Fruit fly (Drosophila melanogaster) whole organism, pupa: ENCODE data around the gene PCNA2.

Experiments used
- CG10348 ChIP-seq: fragments of 200-800 bp; sonication (Bioruptor generic); IDR thresholded peaks from 2 replicates; pipeline ENCODE4 v1.3.6; 2022; ENCODE audit warnings: missing biosample characterization, missing genetic modification characterization
- CG12605 ChIP-seq: fragments of 200-800 bp; sonication (Bioruptor generic); IDR thresholded peaks from 2 replicates; pipeline ENCODE4 v1.3.6; 2022; ENCODE audit warnings: missing biosample characterization, missing genetic modification characterization
- CG13204 ChIP-seq: fragments of 200-800 bp; sonication (Bioruptor generic); optimal IDR thresholded peaks from 2 replicates; lab custom pipeline; 2018; ENCODE audit warnings: missing biosample characterization, mild to moderate bottlenecking, missing genetic modification characterization, moderate library complexity
- CG14655 ChIP-seq: fragments of 200-800 bp; sonication (Bioruptor generic); optimal IDR thresholded peaks from 3 replicates; lab custom pipeline; 2017; ENCODE audit warnings: mild to moderate bottlenecking, missing biosample characterization, missing genetic modification reagents, missing genetic modification characterization
- CG15710 ChIP-seq: fragments of 200-800 bp; sonication (Bioruptor generic); optimal IDR thresholded peaks from 2 replicates; lab custom pipeline; 2018; ENCODE audit warnings: missing biosample characterization, mild to moderate bottlenecking, missing genetic modification characterization, moderate library complexity
- CG17806 ChIP-seq: fragments of 200-800 bp; sonication (Bioruptor generic); optimal IDR thresholded peaks from 2 replicates; lab custom pipeline; 2018; ENCODE audit warnings: missing biosample characterization, mild to moderate bottlenecking, missing genetic modification characterization, moderate library complexity
- CG32121 ChIP-seq: fragments of 200-800 bp; sonication (Bioruptor generic); IDR thresholded peaks from 2 replicates; pipeline ENCODE4 v1.3.6; 2022; ENCODE audit warnings: missing biosample characterization, missing genetic modification characterization
- CG34367 ChIP-seq: fragments of 200-800 bp; sonication (Bioruptor generic); optimal IDR thresholded peaks from 2 replicates; lab custom pipeline; 2018; ENCODE audit warnings: missing biosample characterization, mild to moderate bottlenecking, missing genetic modification characterization
- CG4496 ChIP-seq: fragments of 200-800 bp; sonication (Bioruptor generic); IDR thresholded peaks from 3 replicates; pipeline ENCODE4 v1.3.6; 2022; ENCODE audit warnings: missing biosample characterization, missing genetic modification characterization
- CG8159 ChIP-seq: fragments of 200-800 bp; sonication (Bioruptor generic); optimal IDR thresholded peaks from 3 replicates; lab custom pipeline; 2018; ENCODE audit warnings: missing biosample characterization, mild to moderate bottlenecking, missing genetic modification characterization, moderate library complexity
- CG8301 ChIP-seq: fragments of 200-800 bp; sonication (Bioruptor generic); optimal IDR thresholded peaks from 2 replicates; lab custom pipeline; 2018; ENCODE audit warnings: missing biosample characterization, mild to moderate bottlenecking, missing genetic modification characterization
- CG9948 ChIP-seq: fragments of 200-800 bp; sonication (Bioruptor generic); optimal IDR thresholded peaks from 2 replicates; lab custom pipeline; 2018; ENCODE audit warnings: missing biosample characterization, mild to moderate bottlenecking, missing genetic modification characterization, moderate library complexity
- D1 ChIP-seq: fragments of 200-800 bp; sonication (Bioruptor generic); optimal IDR thresholded peaks from 2 replicates; lab custom pipeline; 2018; ENCODE audit warnings: missing biosample characterization, mild to moderate bottlenecking, missing genetic modification characterization, moderate library complexity
- EcR ChIP-seq: fragments of 200-800 bp; sonication (Bioruptor generic); optimal IDR thresholded peaks from 3 replicates; lab custom pipeline; 2019; ENCODE audit warnings: missing biosample characterization, missing genetic modification characterization, mild to moderate bottlenecking, moderate library complexity, missing genetic modification reagents
- Ets98B ChIP-seq: fragments of 200-800 bp; sonication (Bioruptor generic); IDR thresholded peaks from 2 replicates; pipeline ENCODE4 v1.3.6; 2022; ENCODE audit warnings: missing biosample characterization, missing genetic modification characterization
- Pif1A ChIP-seq: fragments of 200-800 bp; sonication (Bioruptor generic); optimal IDR thresholded peaks from 3 replicates; lab custom pipeline; 2016; ENCODE audit warnings: missing biosample characterization, missing genetic modification characterization
- Pif1B ChIP-seq: fragments of 200-800 bp; sonication (Bioruptor generic); optimal IDR thresholded peaks from 3 replicates; lab custom pipeline; 2016; ENCODE audit warnings: missing biosample characterization, missing genetic modification characterization
- Snoo ChIP-seq: fragments of 200-800 bp; sonication (Bioruptor generic); optimal IDR thresholded peaks from 3 replicates; lab custom pipeline; 2017; ENCODE audit warnings: missing biosample characterization, mild to moderate bottlenecking, missing genetic modification characterization, inconsistent platforms
- fd96Ca ChIP-seq: fragments of 200-800 bp; sonication (Bioruptor generic); IDR thresholded peaks from 3 replicates; pipeline ENCODE4 v1.3.6; 2022; ENCODE audit warnings: missing biosample characterization, missing genetic modification characterization
- gl ChIP-seq: fragments of 200-800 bp; sonication (Bioruptor generic); optimal IDR thresholded peaks from 2 replicates; lab custom pipeline; 2018; ENCODE audit warnings: missing biosample characterization, mild to moderate bottlenecking, missing genetic modification characterization
- rn ChIP-seq: fragments of 200-800 bp; sonication (Bioruptor generic); IDR thresholded peaks from 2 replicates; pipeline ENCODE4 v1.3.6; 2022; ENCODE audit warnings: missing biosample characterization, missing genetic modification characterization

The PCNA2 gene

dm6 chr2L:19579995-19580578, 3.7 kb downstream of the PCNA2 start, which contains the start of gene Pmvk:
Gene Pmvk (minus strand): TSS chr2L:19580351.
- TF ChIP-seq CG8301 (tag; lab: Kevin White, UChicago) (peak; percentile 31), CG15710 (no peak)

dm6 chr2L:19577187-19577765, 6.5 kb downstream of the PCNA2 start, which contains the start of the genes spi and msb1l:
Gene spi (minus strand): TSS chr2L:19577315.
Gene msb1l (plus strand): TSS chr2L:19577701.
- TF ChIP-seq CG10348 (GFP tag; lab: Robert Waterston, UW) (no peak), CG8159 (peak; percentile 5), CG34367 (tag; lab: Kevin White, UChicago) (no peak), CG4496 (GFP tag; lab: Robert Waterston, UW) (no peak), gl (tag; lab: Kevin White, UChicago) (no peak), CG13204 (GFP tag; lab: Kevin White, UChicago) (no peak), Pif1A (GFP tag; lab: Kevin White, UChicago) (no peak), CG15710 (peak; percentile 41)

DNA sequence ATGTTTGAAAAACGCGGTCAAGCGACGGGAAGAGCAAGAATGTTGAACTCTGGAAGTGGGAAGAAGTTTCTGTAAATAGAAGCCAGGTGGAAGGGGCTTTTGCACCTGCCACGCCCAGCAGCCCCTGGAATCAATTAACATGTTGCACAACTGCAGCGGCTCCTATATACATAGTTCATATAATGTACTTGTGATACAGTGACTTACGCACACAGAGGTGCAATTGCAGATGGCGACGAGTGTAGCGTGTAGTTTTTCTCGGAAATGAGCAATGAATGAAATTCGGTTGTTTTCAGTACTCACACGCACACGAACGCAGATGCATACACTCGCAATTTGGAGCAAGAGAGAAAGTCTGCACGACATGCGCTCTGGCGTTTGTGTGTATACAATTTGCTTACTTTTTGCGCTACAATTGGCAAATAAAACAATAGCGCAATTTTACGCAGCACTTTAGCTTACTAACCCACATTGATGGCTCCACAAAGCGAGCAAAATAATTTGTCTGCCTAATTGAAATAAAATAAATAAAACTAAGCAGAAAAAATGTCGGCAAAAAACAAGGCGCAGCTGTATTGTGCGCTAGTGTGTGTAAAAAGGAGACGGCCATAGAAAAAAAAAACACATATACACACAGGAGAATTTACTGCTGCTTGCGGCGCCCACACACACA, 7.4 kb downstream of the PCNA2 start:
- TF ChIP-seq fd96Ca (GFP tag; lab: Robert Waterston, UW) (0 out of 3 replicates have a peak, but pooled peaks have one; percentile 19), Pif1A (GFP tag; lab: Kevin White, UChicago) (no peak), CG15710 (no peak), Ets98B (GFP tag; lab: Robert Waterston, UW) (peak; percentile 8; the same call in 1 of the 2 replicates), CG34367 (tag; lab: Kevin White, UChicago) (peak; percentile 15), CG4496 (GFP tag; lab: Robert Waterston, UW) (no peak), CG32121 (GFP tag; lab: Robert Waterston, UW) (peak; percentile 12), CG8159 (peak; percentile 6), CG12605 (GFP tag; lab: Robert Waterston, UW) (0 out of 2 replicates have a peak, but pooled peaks have one; percentile 18)
- TF ChIP-seq, all 21 proteins: peak for 6

- TF ChIP-seq rn (GFP tag; lab: Robert Waterston, UW) (peak; percentile 83), CG14655 (GFP tag; lab: Kevin White, UChicago) (peak; percentile 99), CG9948 (peak; percentile 98), Snoo (peak; percentile 93), CG12605 (GFP tag; lab: Robert Waterston, UW) (peak; percentile 82), EcR (GFP tag; lab: Kevin White, UChicago) (peak; percentile 43), fd96Ca (GFP tag; lab: Robert Waterston, UW) (peak; percentile 95), CG15710 (peak; percentile 95), CG4496 (GFP tag; lab: Robert Waterston, UW) (peak; percentile 92), CG32121 (GFP tag; lab: Robert Waterston, UW) (peak; percentile 91), Pif1B (GFP tag; lab: Kevin White, UChicago) (peak; percentile 93), CG34367 (tag; lab: Kevin White, UChicago) (peak; percentile 96), D1 (peak; percentile 94), CG13204 (GFP tag; lab: Kevin White, UChicago) (peak; percentile 91), gl (tag; lab: Kevin White, UChicago) (peak; percentile 86), Ets98B (GFP tag; lab: Robert Waterston, UW) (peak; percentile 88), CG17806 (tag; lab: Kevin White, UChicago) (peak; percentile 95), CG8301 (tag; lab: Kevin White, UChicago) (peak; percentile 98), CG10348 (GFP tag; lab: Robert Waterston, UW) (peak; percentile 85), Pif1A (GFP tag; lab: Kevin White, UChicago) (peak; percentile 96), CG8159 (peak; percentile 97)
- TF ChIP-seq, all 21 proteins: peak for 21
Observed at dm6 chr2L:19575626-19576298, 8.0 kb downstream of the PCNA2 start.

DNA sequence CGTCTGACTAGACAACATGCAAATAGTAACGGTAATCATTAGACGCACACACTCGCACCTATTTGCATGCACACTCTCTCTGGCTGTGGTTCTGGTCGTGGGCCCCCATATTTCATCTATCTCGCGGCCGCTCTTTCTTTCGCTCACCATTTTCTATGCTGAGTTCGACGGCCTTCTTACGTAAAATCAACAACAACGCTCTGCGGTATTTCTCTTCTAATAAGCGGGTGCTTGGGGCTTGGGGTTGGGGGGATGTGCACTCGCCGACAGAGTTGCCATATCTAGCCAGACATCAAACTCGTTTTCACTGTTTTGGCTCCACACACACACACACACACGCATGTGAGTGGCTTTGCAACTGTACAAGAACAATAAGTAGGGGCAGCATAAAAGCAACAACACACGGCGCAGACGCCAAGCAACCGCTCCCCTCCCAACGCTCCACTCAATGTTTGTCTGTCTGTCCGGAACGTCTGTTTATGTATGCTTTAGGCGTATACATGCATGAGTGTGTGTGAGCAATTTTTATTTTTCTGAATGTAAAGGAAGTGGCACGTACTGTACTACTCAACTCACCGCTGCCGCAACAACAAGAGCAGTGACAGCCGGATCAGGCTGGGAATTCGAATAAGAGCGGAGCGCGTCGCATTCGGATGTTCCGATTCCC, 8.7 kb downstream of the PCNA2 start:
- TF ChIP-seq fd96Ca (GFP tag; lab: Robert Waterston, UW) (peak; percentile 40; the same call in 1 of the 3 replicates), rn (GFP tag; lab: Robert Waterston, UW) (no peak), CG13204 (GFP tag; lab: Kevin White, UChicago) (no peak), EcR (GFP tag; lab: Kevin White, UChicago) (peak; percentile 88), CG9948 (no peak)
- TF ChIP-seq, all 21 proteins: peak for 2
